Fruit fly (Drosophila melanogaster) whole organism, wandering third instar larva: Measurements from ENCODE around the gene CG15531.

ENCODE experiments used
- Abd-B ChIP-seq: fragments of >200 bp; optimal IDR thresholded peaks from 2 replicates; lab custom pipeline; 2017; ENCODE audit warnings: missing biosample characterization, missing genetic modification characterization
- CG32264 ChIP-seq: fragments of 200-800 bp; sonication (Bioruptor generic); optimal IDR thresholded peaks from 2 replicates; lab custom pipeline; 2016; ENCODE audit warnings: missing biosample characterization, missing genetic modification characterization
- CG9705 ChIP-seq: fragments of 200-800 bp; sonication (Bioruptor generic); optimal IDR thresholded peaks from 2 replicates; lab custom pipeline; 2018; ENCODE audit warnings: missing biosample characterization, mild to moderate bottlenecking, missing genetic modification characterization
- CrebA ChIP-seq: fragments of 200-800 bp; sonication (Bioruptor generic); optimal IDR thresholded peaks from 2 replicates; lab custom pipeline; 2016; ENCODE audit warnings: missing biosample characterization, mild to moderate bottlenecking, missing genetic modification characterization, borderline replicate concordance
- Dfd ChIP-seq: fragments of >200 bp; optimal IDR thresholded peaks from 2 replicates; lab custom pipeline; 2017; ENCODE audit warnings: missing biosample characterization, missing genetic modification characterization
- Dif ChIP-seq: fragments of 200-275, 200-300 bp; sonication (Bioruptor generic); optimal IDR thresholded peaks from 2 replicates; lab custom pipeline; 2018; ENCODE audit warnings: missing biosample characterization, missing genetic modification characterization; ENCODE audit not compliant: partially characterized antibody
- GATAd ChIP-seq: sonication (Bioruptor generic); optimal IDR thresholded peaks from 2 replicates; lab custom pipeline; 2016; ENCODE audit warnings: missing biosample characterization, missing genetic modification characterization
- HLH106 ChIP-seq: fragments of 200-800 bp; optimal IDR thresholded peaks from 3 replicates; lab custom pipeline; 2019; ENCODE audit warnings: missing biosample characterization, mild to moderate bottlenecking, missing genetic modification characterization, moderate library complexity
- Hnf4 ChIP-seq: fragments of 200-800 bp; sonication (Bioruptor generic); optimal IDR thresholded peaks from 2 replicates; lab custom pipeline; 2016; ENCODE audit warnings: missing biosample characterization, mild to moderate bottlenecking, missing genetic modification characterization
- Hr78 ChIP-seq: fragments of >200 bp; optimal IDR thresholded peaks from 2 replicates; lab custom pipeline; 2017; ENCODE audit warnings: missing biosample characterization, missing genetic modification characterization
- Hr83 ChIP-seq: fragments of 200-300 bp; sonication (Bioruptor generic); optimal IDR thresholded peaks from 2 replicates; lab custom pipeline; 2016; ENCODE audit warnings: missing biosample characterization, mild to moderate bottlenecking, missing genetic modification characterization, moderate library complexity; ENCODE audit not compliant: poor library complexity, severe bottlenecking
- Jra ChIP-seq: sonication (Bioruptor generic); optimal IDR thresholded peaks from 2 replicates; lab custom pipeline; 2016; ENCODE audit warnings: missing biosample characterization, missing genetic modification characterization
- Mio ChIP-seq: sonication (Bioruptor generic); optimal IDR thresholded peaks from 2 replicates; lab custom pipeline; 2016; ENCODE audit warnings: missing biosample characterization, missing genetic modification characterization
- Myc ChIP-seq: fragments of >200 bp; optimal IDR thresholded peaks from 2 replicates; lab custom pipeline; 2017
- N ChIP-seq: fragments of >200 bp; optimal IDR thresholded peaks from 2 replicates; lab custom pipeline; 2018; ENCODE audit warnings: missing biosample characterization, missing external identifiers, missing genetic modification characterization
- OdsH ChIP-seq: fragments of 200-800 bp; sonication (Bioruptor generic); optimal IDR thresholded peaks from 2 replicates; lab custom pipeline; 2016; ENCODE audit warnings: missing biosample characterization, mild to moderate bottlenecking, missing genetic modification characterization
- Rel ChIP-seq, 2 experiments: fragments of 200-800 bp; sonication (Bioruptor generic) in 1 of 2; optimal IDR thresholded peaks; 2 replicates in 1 of 2; 3 replicates in 1 of 2; lab custom pipeline; 2016 to 2019; ENCODE audit warnings: mild to moderate bottlenecking in 2 of 2, missing biosample characterization in 2 of 2, missing genetic modification characterization in 2 of 2, moderate library complexity in 1 of 2
- Sp1 ChIP-seq: fragments of 200-800 bp; sonication (Bioruptor generic); optimal IDR thresholded peaks from 3 replicates; lab custom pipeline; 2019; ENCODE audit warnings: missing biosample characterization, mild to moderate bottlenecking, missing genetic modification characterization, moderate library complexity
- Vsx2 ChIP-seq: fragments of 200-300, 225-300 bp; sonication (Bioruptor generic); optimal IDR thresholded peaks from 2 replicates; lab custom pipeline; 2018; ENCODE audit warnings: missing biosample characterization, missing genetic modification characterization; ENCODE audit not compliant: partially characterized antibody
- br ChIP-seq: fragments of 200-800 bp; sonication (Bioruptor generic); optimal IDR thresholded peaks from 2 replicates; lab custom pipeline; 2016; ENCODE audit warnings: missing biosample characterization, missing genetic modification characterization
- brk ChIP-seq: fragments of 200-800 bp; sonication (Bioruptor generic); optimal IDR thresholded peaks from 2 replicates; lab custom pipeline; 2016; ENCODE audit warnings: missing biosample characterization, mild to moderate bottlenecking, missing genetic modification characterization
- dl ChIP-seq, 2 experiments: fragments of 175-275, 200-275 bp in 1 of 2; fragments of 200-275 bp in 1 of 2; sonication (Bioruptor generic); optimal IDR thresholded peaks; lab custom pipeline; 2018; ENCODE audit warnings: mild to moderate bottlenecking in 2 of 2, missing biosample characterization in 2 of 2, missing genetic modification characterization in 2 of 2, moderate library complexity in 2 of 2; ENCODE audit not compliant: partially characterized antibody in 2 of 2, insufficient read depth in 1 of 2
- dmrt93B ChIP-seq: fragments of 200-800 bp; sonication (Bioruptor generic); optimal IDR thresholded peaks from 2 replicates; lab custom pipeline; 2018; ENCODE audit warnings: missing biosample characterization, mild to moderate bottlenecking, missing genetic modification characterization
- dsf ChIP-seq: sonication (Bioruptor generic); optimal IDR thresholded peaks from 2 replicates; lab custom pipeline; 2016; ENCODE audit warnings: missing biosample characterization, missing genetic modification characterization, borderline replicate concordance
- ey ChIP-seq: fragments of 200-800 bp; sonication (Bioruptor generic); optimal IDR thresholded peaks from 2 replicates; lab custom pipeline; 2016; ENCODE audit warnings: missing biosample characterization, missing genetic modification characterization
- foxo ChIP-seq, 2 experiments: fragments of 200-800 bp; sonication (Bioruptor generic); optimal IDR thresholded peaks; 2 replicates in 1 of 2; 3 replicates in 1 of 2; lab custom pipeline; 2016 to 2017; ENCODE audit warnings: missing biosample characterization in 2 of 2, missing genetic modification characterization in 2 of 2
- fru ChIP-seq: fragments of 200-800 bp; sonication (Bioruptor generic); optimal IDR thresholded peaks from 3 replicates; lab custom pipeline; 2016; ENCODE audit warnings: missing biosample characterization, mild to moderate bottlenecking, missing genetic modification characterization
- h ChIP-seq: fragments of 200-800 bp; sonication (Bioruptor generic); optimal IDR thresholded peaks from 3 replicates; lab custom pipeline; 2016; ENCODE audit warnings: missing biosample characterization, mild to moderate bottlenecking, missing genetic modification characterization
- jim ChIP-seq: fragments of 175-275, 200-325 bp; sonication (Bioruptor generic); optimal IDR thresholded peaks from 2 replicates; lab custom pipeline; 2016; ENCODE audit warnings: missing biosample characterization, mild to moderate bottlenecking, missing genetic modification characterization
- lola ChIP-seq: fragments of >200 bp; optimal IDR thresholded peaks from 2 replicates; lab custom pipeline; 2017; ENCODE audit warnings: missing biosample characterization, missing genetic modification characterization
- pan ChIP-seq: fragments of >200 bp; optimal IDR thresholded peaks from 2 replicates; lab custom pipeline; 2017
- psq ChIP-seq: fragments of 200-800 bp; sonication (Bioruptor generic); optimal IDR thresholded peaks from 3 replicates; lab custom pipeline; 2017; ENCODE audit warnings: missing biosample characterization, mild to moderate bottlenecking, missing genetic modification characterization, moderate library complexity
- rgr ChIP-seq: fragments of 200-800 bp; sonication (Bioruptor generic); optimal IDR thresholded peaks from 3 replicates; lab custom pipeline; 2016; ENCODE audit warnings: missing biosample characterization, mild to moderate bottlenecking, missing genetic modification characterization
- sage ChIP-seq: fragments of 200-800 bp; sonication (Bioruptor generic); optimal IDR thresholded peaks from 2 replicates; lab custom pipeline; 2016; ENCODE audit warnings: missing biosample characterization, mild to moderate bottlenecking, missing genetic modification characterization
- sv ChIP-seq: fragments of 200-800 bp; sonication (Bioruptor generic); optimal IDR thresholded peaks from 3 replicates; lab custom pipeline; 2016; ENCODE audit warnings: missing biosample characterization, missing genetic modification characterization
- tai ChIP-seq: sonication (Bioruptor generic); optimal IDR thresholded peaks from 2 replicates; lab custom pipeline; 2016; ENCODE audit warnings: missing biosample characterization, missing genetic modification characterization
- usp ChIP-seq: fragments of >200 bp; optimal IDR thresholded peaks from 2 replicates; lab custom pipeline; 2017; ENCODE audit warnings: missing biosample characterization, missing genetic modification characterization
- woc ChIP-seq: sonication (Bioruptor generic); optimal IDR thresholded peaks from 2 replicates; lab custom pipeline; 2016; ENCODE audit warnings: missing biosample characterization, mild to moderate bottlenecking, missing genetic modification characterization

Gene CG15531

dm6 chr3R:30203104-30203986 lies 7.3 kb upstream of the CG15531 start:
- TF ChIP-seq Abd-B, result no peak
- TF ChIP-seq dl (GFP tag; optimal IDR thresholded peaks at IDR 0.05; lab: Kevin White, UChicago; ENCODE audit: insufficient read depth in 1 of 2, partially characterized antibody in 2 of 2), result no peak
- TF ChIP-seq fru (GFP tag; lab: Kevin White, UChicago), result peak; percentile 90
- TF ChIP-seq Dfd, result no peak
- TF ChIP-seq Sp1 (GFP tag; lab: Kevin White, UChicago), result peak; percentile 23
- TF ChIP-seq foxo (GFP tag; optimal IDR thresholded peaks at IDR 0.05; lab: Kevin White, UChicago), result peak; percentile 5 to 74
- TF ChIP-seq Rel (GFP tag; optimal IDR thresholded peaks at IDR 0.05; lab: Kevin White, UChicago), result no peak
- TF ChIP-seq Rel (tag; optimal IDR thresholded peaks at IDR 0.05; lab: Kevin White, UChicago), result no peak
- TF ChIP-seq dsf, result no peak
- no peak for TF ChIP-seq N (GFP tag; lab: Kevin White, UChicago)
- no peak for TF ChIP-seq tai (GFP tag; lab: Kevin White, UChicago)
- TF ChIP-seq br (GFP tag; lab: Kevin White, UChicago), result peak; percentile 61
- no peak for TF ChIP-seq Vsx2 (GFP tag; lab: Kevin White, UChicago)
- TF ChIP-seq sage (GFP tag; lab: Kevin White, UChicago), result no peak
- no peak for TF ChIP-seq pan
- peak; percentile 75 for TF ChIP-seq h
- peak; percentile 23 for TF ChIP-seq CG32264
- TF ChIP-seq woc (GFP tag; lab: Kevin White, UChicago), result peak; percentile 34
- peak; percentile 56 for TF ChIP-seq HLH106 (tag; lab: Kevin White, UChicago)
- no peak for TF ChIP-seq CrebA (GFP tag; lab: Kevin White, UChicago)
- no peak for TF ChIP-seq CG9705 (GFP tag; lab: Kevin White, UChicago)
- no peak for TF ChIP-seq Jra
- TF ChIP-seq OdsH (GFP tag; lab: Kevin White, UChicago), result peak; percentile 43
- TF ChIP-seq sv (GFP tag; lab: Kevin White, UChicago), result peak; percentile 86
- TF ChIP-seq lola (GFP tag; lab: Kevin White, UChicago), result no peak
- no peak for TF ChIP-seq GATAd (GFP tag; lab: Kevin White, UChicago)
- TF ChIP-seq Dif (GFP tag; lab: Kevin White, UChicago), result no peak
- TF ChIP-seq usp (GFP tag; lab: Kevin White, UChicago), result no peak
- no peak for TF ChIP-seq Hr83 (GFP tag; lab: Kevin White, UChicago)
- no peak for TF ChIP-seq jim (GFP tag; lab: Kevin White, UChicago)
- no peak for TF ChIP-seq Hr78 (GFP tag; lab: Kevin White, UChicago)
- TF ChIP-seq ey (GFP tag; lab: Kevin White, UChicago), result peak; percentile 55
- TF ChIP-seq psq (GFP tag; lab: Kevin White, UChicago), result peak; percentile 43
- no peak for TF ChIP-seq Hnf4
- no peak for TF ChIP-seq Mio (GFP tag; lab: Kevin White, UChicago)
- TF ChIP-seq brk (GFP tag; lab: Kevin White, UChicago), result no peak
- peak; percentile 40 for TF ChIP-seq dmrt93B (GFP tag; lab: Kevin White, UChicago)
- no peak for TF ChIP-seq Myc (lab: Kevin White, UChicago)
- peak; percentile 36 for TF ChIP-seq rgr (GFP tag; lab: Kevin White, UChicago)

- no peak for TF ChIP-seq br (GFP tag; lab: Kevin White, UChicago)
- TF ChIP-seq ey (GFP tag; lab: Kevin White, UChicago), result no peak
- no peak for TF ChIP-seq rgr (GFP tag; lab: Kevin White, UChicago)
- no peak for TF ChIP-seq psq (GFP tag; lab: Kevin White, UChicago)
- no peak for TF ChIP-seq CrebA (GFP tag; lab: Kevin White, UChicago)
- no peak for TF ChIP-seq woc (GFP tag; lab: Kevin White, UChicago)
- TF ChIP-seq foxo (GFP tag; optimal IDR thresholded peaks at IDR 0.05; lab: Kevin White, UChicago), result no peak
- no peak for TF ChIP-seq HLH106 (tag; lab: Kevin White, UChicago)
- TF ChIP-seq jim (GFP tag; lab: Kevin White, UChicago), result no peak
- TF ChIP-seq dl (GFP tag; optimal IDR thresholded peaks at IDR 0.05; lab: Kevin White, UChicago; ENCODE audit: insufficient read depth in 1 of 2, partially characterized antibody in 2 of 2), result no peak
- TF ChIP-seq lola (GFP tag; lab: Kevin White, UChicago), result no peak
- no peak for TF ChIP-seq fru (GFP tag; lab: Kevin White, UChicago)
- TF ChIP-seq sage (GFP tag; lab: Kevin White, UChicago), result no peak
- TF ChIP-seq sv (GFP tag; lab: Kevin White, UChicago), result no peak
- TF ChIP-seq Hr78 (GFP tag; lab: Kevin White, UChicago), result no peak
Measured at dm6 chr3R:30202898-30203103, 6.8 kb upstream of the CG15531 start, which contains the start of gene CG9743. CG9743 (minus strand) TSS chr3R:30202998.
